Fruit fly (Drosophila melanogaster): Measurements from ENCODE around the gene CG42637.

The CG42637 gene

DNA sequence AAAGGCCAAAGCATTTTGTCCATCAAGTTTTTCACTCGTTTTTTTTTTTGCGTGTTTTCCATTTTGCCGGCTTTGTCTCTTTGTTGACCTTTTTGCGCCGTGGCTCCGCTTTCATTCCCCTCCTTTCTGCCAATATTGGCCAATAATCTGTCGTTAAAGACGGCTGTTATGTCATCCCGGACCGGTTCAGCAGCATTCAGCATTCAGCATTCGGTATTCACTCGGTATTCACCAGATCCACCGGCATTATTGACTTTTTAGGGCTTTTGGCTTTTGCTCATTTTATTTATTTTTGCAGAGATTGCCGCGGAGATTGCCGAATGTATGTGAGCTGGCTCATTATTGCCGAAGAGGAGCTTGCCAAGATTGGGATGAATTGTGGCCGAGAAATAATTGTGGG lies 90.0 kb downstream of the CG42637 start:
- TF ChIP-seq PHDP (tag; optimal IDR thresholded peaks at IDR 0.05): no peak
- peak; percentile 49 for TF ChIP-seq CG9932 (GFP tag; IDR thresholded peaks at IDR 0.05)

DNA sequence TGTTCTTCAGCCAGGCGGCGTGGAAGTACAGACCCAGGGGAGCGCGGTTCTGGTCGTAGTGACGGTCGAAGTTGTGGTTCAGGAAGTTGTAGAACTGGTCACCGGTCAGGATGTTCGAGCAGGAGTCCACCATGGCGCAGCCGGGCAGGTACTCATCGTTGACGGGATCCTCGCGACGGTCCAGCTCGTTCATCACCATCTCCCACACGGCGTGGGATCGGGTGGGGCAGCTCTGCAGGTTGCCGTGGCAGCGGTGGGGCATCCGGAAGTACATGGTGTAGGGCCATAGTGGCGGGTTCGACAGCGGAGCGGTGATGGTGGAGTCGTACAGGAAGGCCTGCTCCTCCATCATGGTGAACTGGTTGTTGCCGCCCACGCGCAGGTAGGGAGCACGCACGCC lies 91.7 kb downstream of the CG42637 start:
- TF ChIP-seq D19A (tag; optimal IDR thresholded peaks at IDR 0.05) (no peak), CG18262 (tag; optimal IDR thresholded peaks at IDR 0.05) (no peak), chinmo (GFP tag; IDR thresholded peaks at IDR 0.05; ENCODE audit: partially characterized antibody) (0 out of 4 replicates have a peak, but pooled peaks have one; percentile 18), CG8478 (optimal IDR thresholded peaks at IDR 0.05) (peak; percentile 68), Ets65A (GFP tag) (peak; percentile 83), sr (GFP tag; IDR thresholded peaks at IDR 0.05) (peak; percentile 20; the same call in 1 of the 3 replicates)

DNA sequence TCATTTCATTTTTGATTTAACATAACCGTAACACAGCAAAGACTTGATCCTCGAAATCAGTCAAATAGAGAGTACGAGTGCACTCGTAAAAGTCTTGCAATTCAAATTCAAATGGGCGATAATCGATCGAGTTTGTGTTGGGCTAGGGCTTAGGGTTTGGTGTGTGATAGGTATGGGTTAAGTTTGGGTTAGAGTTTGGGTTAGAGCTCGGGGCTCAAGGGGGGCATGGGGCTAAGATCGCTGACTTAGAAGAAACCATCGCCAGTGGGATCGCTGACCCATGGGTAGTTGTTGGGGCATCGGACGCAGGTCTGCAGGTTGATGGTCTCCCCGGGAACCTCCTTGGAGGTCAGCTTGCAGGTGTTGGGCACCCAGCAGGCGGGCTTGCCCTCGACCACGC lies 92.3 kb downstream of the CG42637 start:
- TF ChIP-seq Doc3 (GFP tag; IDR thresholded peaks at IDR 0.05; ENCODE audit: partially characterized antibody): 0 out of 3 replicates have a peak, but pooled peaks have one; percentile 18
- 0 out of 2 replicates have a peak, but pooled peaks have one; percentile 41 for TF ChIP-seq tna (GFP tag; IDR thresholded peaks at IDR 0.05; ENCODE audit: partially characterized antibody)
- 0 out of 3 replicates have a peak, but pooled peaks have one; percentile 44 for TF ChIP-seq CG6791 (GFP tag; IDR thresholded peaks at IDR 0.05; ENCODE audit: partially characterized antibody)
- no peak for TF ChIP-seq CG6813 (GFP tag; optimal IDR thresholded peaks at IDR 0.05)
- 0 out of 2 replicates have a peak, but pooled peaks have one; percentile 22 for TF ChIP-seq Bgb (GFP tag; IDR thresholded peaks at IDR 0.05; ENCODE audit: partially characterized antibody)
- TF ChIP-seq nerfin-2 (GFP tag; IDR thresholded peaks at IDR 0.05; ENCODE audit: partially characterized antibody): peak; percentile 52
- no peak for TF ChIP-seq Kr (GFP tag; optimal IDR thresholded peaks at IDR 0.05)
- TF ChIP-seq HLH4C (GFP tag; IDR thresholded peaks at IDR 0.05; ENCODE audit: partially characterized antibody): peak; percentile 63; the same call in 2 of the 3 replicates

DNA sequence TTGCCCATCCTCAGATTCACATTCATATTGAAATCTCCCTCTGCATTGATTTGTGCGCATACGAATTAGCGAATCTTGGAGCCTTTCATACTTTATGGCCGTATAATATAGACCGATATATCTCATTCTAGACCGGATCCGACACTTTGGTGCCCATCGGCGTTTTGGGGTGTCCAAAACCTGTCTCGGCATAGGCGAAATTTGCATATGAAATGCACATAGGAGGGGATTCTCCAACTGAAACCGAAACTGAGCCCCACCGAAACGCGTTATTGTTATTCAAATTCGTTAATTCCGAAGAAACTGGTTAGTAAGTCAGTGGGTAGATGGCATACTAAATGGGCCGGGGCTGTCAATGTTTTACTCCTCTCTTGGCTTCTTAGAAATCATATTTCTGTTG lies 92.9 kb downstream of the CG42637 start:
- TF ChIP-seq ERR (GFP tag; optimal IDR thresholded peaks at IDR 0.05) (no peak), slou (GFP tag; optimal IDR thresholded peaks at IDR 0.05) (no peak), pnt (GFP tag; optimal IDR thresholded peaks at IDR 0.05) (no peak), CG43689 (GFP tag; IDR thresholded peaks at IDR 0.05) (no peak), sens (GFP tag) (peak; percentile 48), danr (GFP tag; IDR thresholded peaks at IDR 0.05) (no peak), pho (GFP tag; optimal IDR thresholded peaks at IDR 0.05) (no peak), pita (GFP tag; optimal IDR thresholded peaks at IDR 0.05) (no peak), CG11696 (GFP tag; IDR thresholded peaks at IDR 0.05) (no peak), CkIIα-i1 (GFP tag; IDR thresholded peaks at IDR 0.05) (no peak), abd-A (tag; optimal IDR thresholded peaks at IDR 0.05) (peak; percentile 95), tio (GFP tag; optimal IDR thresholded peaks at IDR 0.05) (no peak), CG4404 (GFP tag; IDR thresholded peaks at IDR 0.05) (no peak), chinmo (GFP tag; IDR thresholded peaks at IDR 0.05; ENCODE audit: partially characterized antibody) (peak; percentile 81), CG8359 (GFP tag; optimal IDR thresholded peaks at IDR 0.05; ENCODE audit: borderline replicate concordance) (no peak), CG7372 (GFP tag; IDR thresholded peaks at IDR 0.05) (no peak), bab2 (GFP tag; optimal IDR thresholded peaks at IDR 0.05) (no peak), oc (tag; optimal IDR thresholded peaks at IDR 0.05) (no peak), cad (GFP tag; optimal IDR thresholded peaks at IDR 0.05) (no peak), CG10543 (GFP tag; optimal IDR thresholded peaks at IDR 0.05) (peak; percentile 3), CG5953 (GFP tag; IDR thresholded peaks at IDR 0.05) (no peak), Antp (GFP tag; optimal IDR thresholded peaks at IDR 0.05) (no peak), gt (GFP tag; IDR thresholded peaks at IDR 0.05) (no peak), unpg (GFP tag; optimal IDR thresholded peaks at IDR 0.05) (no peak), CG13296 (GFP tag; optimal IDR thresholded peaks at IDR 0.05) (no peak), CG3847 (GFP tag; IDR thresholded peaks at IDR 0.05) (no peak), CG8765 (GFP tag; IDR thresholded peaks at IDR 0.05) (no peak), Atf6 (GFP tag; IDR thresholded peaks at IDR 0.05) (no peak), CG31224 (GFP tag; IDR thresholded peaks at IDR 0.05) (no peak), HmgZ (tag; optimal IDR thresholded peaks at IDR 0.05) (no peak), esg (GFP tag; conservative IDR thresholded peaks at IDR 0.05) (no peak), Side (GFP tag; optimal IDR thresholded peaks at IDR 0.05) (no peak)
